Worm (Caenorhabditis elegans) whole organism, L1 larva: Measurements from ENCODE around the gene fbxb-25.
"Not testable (repeated sequence)": the region's sequence is repeated elsewhere in the genome, so short reads cannot be mapped to it uniquely, and the experiment has no call there.

ENCODE experiments used
- C16A3.4 ChIP-seq: fragments of 150-350 bp; optimal IDR thresholded peaks from 2 replicates; lab custom pipeline; 2014; ENCODE audit warnings: missing biosample characterization, missing genetic modification characterization
- C34B4.2 ChIP-seq: sonication (generic microtip); optimal IDR thresholded peaks from 2 replicates; lab custom pipeline; 2017; ENCODE audit warnings: mild to moderate bottlenecking, missing genetic modification characterization, missing compliant biosample characterization
- F16B12.6 ChIP-seq: fragments of 150-350 bp; optimal IDR thresholded peaks from 2 replicates; lab custom pipeline; 2014; ENCODE audit warnings: missing biosample characterization, missing genetic modification characterization
- alr-1 ChIP-seq: fragments of 200-800 bp; sonication (Bioruptor generic); optimal IDR thresholded peaks from 2 replicates; lab custom pipeline; 2018; ENCODE audit warnings: borderline replicate concordance, mild to moderate bottlenecking, missing genetic modification characterization, missing compliant biosample characterization
- aly-2 ChIP-seq: fragments of 150-350 bp; optimal IDR thresholded peaks from 2 replicates; lab custom pipeline; 2014; ENCODE audit warnings: missing biosample characterization, missing genetic modification characterization
- blmp-1 ChIP-seq: fragments of 150-350 bp; optimal IDR thresholded peaks from 2 replicates; lab custom pipeline; 2014; ENCODE audit warnings: missing biosample characterization, missing genetic modification characterization
- ceh-63 ChIP-seq: fragments of 200-800 bp; sonication (Bioruptor generic); optimal IDR thresholded peaks from 2 replicates; lab custom pipeline; 2018; ENCODE audit warnings: mild to moderate bottlenecking, missing genetic modification characterization, missing compliant biosample characterization
- ceh-82 ChIP-seq, 3 experiments: fragments of 150-350 bp in 1 of 3; sonication (generic microtip) in 2 of 3; optimal IDR thresholded peaks; 2 replicates each; lab custom pipeline; 2014 to 2017; ENCODE audit warnings: missing biosample characterization in 3 of 3, missing genetic modification characterization in 3 of 3
- dsc-1 ChIP-seq: sonication (generic microtip); optimal IDR thresholded peaks from 2 replicates; lab custom pipeline; 2016; ENCODE audit warnings: mild to moderate bottlenecking, missing genetic modification characterization, missing compliant biosample characterization
- efl-1 ChIP-seq, 4 experiments: fragments of 150-350 bp; optimal IDR thresholded peaks in 3 of 4; peaks in 1 of 4; 1 replicate in 1 of 4; 2 replicates in 3 of 4; lab custom pipeline; 2014; ENCODE audit warnings: missing biosample characterization in 2 of 4, missing genetic modification characterization in 2 of 4, missing genetic modification reagents in 2 of 4
- elt-2 ChIP-seq: sonication (generic microtip); optimal IDR thresholded peaks from 2 replicates; lab custom pipeline; 2016; ENCODE audit warnings: missing genetic modification characterization, mild to moderate bottlenecking, inconsistent platforms, missing compliant biosample characterization, missing genetic modification reagents
- elt-3 ChIP-seq, 6 experiments: fragments of 150-350 bp in 1 of 6; sonication (generic microtip); optimal IDR thresholded peaks; 2 replicates each; lab custom pipeline; 2017 to 2018; ENCODE audit warnings: missing biosample characterization in 6 of 6, missing genetic modification characterization in 6 of 6, inconsistent platforms in 1 of 6
- fkh-4 ChIP-seq: sonication (generic microtip); optimal IDR thresholded peaks from 2 replicates; lab custom pipeline; 2016; ENCODE audit warnings: missing compliant biosample characterization, missing genetic modification characterization, borderline replicate concordance
- fkh-8 ChIP-seq: sonication (generic microtip); optimal IDR thresholded peaks from 2 replicates; lab custom pipeline; 2016; ENCODE audit warnings: mild to moderate bottlenecking, missing genetic modification characterization, missing compliant biosample characterization
- fos-1 ChIP-seq: fragments of 150-350 bp; optimal IDR thresholded peaks from 2 replicates; lab custom pipeline; 2014; ENCODE audit warnings: missing biosample characterization, missing genetic modification characterization
- hlh-17 ChIP-seq: fragments of 200-800 bp; sonication (Bioruptor generic); optimal IDR thresholded peaks from 2 replicates; lab custom pipeline; 2018; ENCODE audit warnings: missing genetic modification characterization, mild to moderate bottlenecking, missing compliant biosample characterization, moderate library complexity, borderline replicate concordance
- hpl-2 ChIP-seq: fragments of 150-350 bp; optimal IDR thresholded peaks from 2 replicates; lab custom pipeline; 2014; ENCODE audit warnings: missing biosample characterization, missing genetic modification reagents, missing genetic modification characterization
- jun-1 ChIP-seq: fragments of 150-350 bp; optimal IDR thresholded peaks from 2 replicates; lab custom pipeline; 2014; ENCODE audit warnings: missing biosample characterization, missing genetic modification reagents, missing genetic modification characterization
- lin-15B ChIP-seq: fragments of 150-350 bp; sonication (generic microtip); optimal IDR thresholded peaks from 3 replicates; lab custom pipeline; 2014; ENCODE audit warnings: missing biosample characterization, missing genetic modification characterization
- lsy-2 ChIP-seq, 2 experiments: fragments of 150-350 bp; optimal IDR thresholded peaks; 2 replicates each; lab custom pipeline; 2014; ENCODE audit warnings: missing biosample characterization in 2 of 2, missing genetic modification characterization in 2 of 2
- mep-1 ChIP-seq: fragments of 150-350 bp; optimal IDR thresholded peaks from 2 replicates; lab custom pipeline; 2014; ENCODE audit warnings: missing biosample characterization, missing genetic modification characterization
- nhr-237 ChIP-seq: fragments of 150-350 bp; optimal IDR thresholded peaks from 2 replicates; lab custom pipeline; 2014; ENCODE audit warnings: missing biosample characterization, missing genetic modification characterization
- nhr-28 ChIP-seq: fragments of 150-350 bp; optimal IDR thresholded peaks from 2 replicates; lab custom pipeline; 2014; ENCODE audit warnings: missing biosample characterization, missing genetic modification characterization
- nhr-77 ChIP-seq: fragments of 150-350 bp; optimal IDR thresholded peaks from 2 replicates; lab custom pipeline; 2014; ENCODE audit warnings: missing biosample characterization, missing genetic modification characterization
- nhr-90 ChIP-seq: sonication (generic microtip); optimal IDR thresholded peaks from 2 replicates; lab custom pipeline; 2016; ENCODE audit warnings: mild to moderate bottlenecking, missing genetic modification characterization, missing compliant biosample characterization; ENCODE audit not compliant: poor library complexity
- pag-3 ChIP-seq: sonication (generic microtip); optimal IDR thresholded peaks from 2 replicates; lab custom pipeline; 2017; ENCODE audit warnings: missing genetic modification characterization, mild to moderate bottlenecking, missing compliant biosample characterization, antibody characterized with exemption, borderline replicate concordance; ENCODE audit not compliant: insufficient read depth
- pax-3 ChIP-seq: fragments of 200-800 bp; sonication (Bioruptor generic); optimal IDR thresholded peaks from 2 replicates; lab custom pipeline; 2018; ENCODE audit warnings: mild to moderate bottlenecking, missing genetic modification characterization, moderate library complexity, missing compliant biosample characterization
- skn-1 ChIP-seq: fragments of 150-350 bp; optimal IDR thresholded peaks from 2 replicates; lab custom pipeline; 2014; ENCODE audit warnings: missing biosample characterization, missing genetic modification characterization
- sox-4 ChIP-seq: sonication (generic microtip); optimal IDR thresholded peaks from 2 replicates; lab custom pipeline; 2016; ENCODE audit warnings: missing genetic modification characterization, missing compliant biosample characterization
- tlp-1 ChIP-seq: fragments of 150-350 bp; optimal IDR thresholded peaks from 2 replicates; lab custom pipeline; 2014; ENCODE audit warnings: missing biosample characterization, missing genetic modification characterization
- unc-130 ChIP-seq: fragments of 150-350 bp; optimal IDR thresholded peaks from 2 replicates; lab custom pipeline; 2017; ENCODE audit warnings: missing biosample characterization, missing genetic modification characterization, inconsistent platforms
- unc-62 ChIP-seq: fragments of 150-350 bp; optimal IDR thresholded peaks from 2 replicates; lab custom pipeline; 2014; ENCODE audit warnings: missing biosample characterization, missing genetic modification reagents, missing genetic modification characterization
- unc-86 ChIP-seq: sonication (generic microtip); optimal IDR thresholded peaks from 2 replicates; lab custom pipeline; 2016; ENCODE audit warnings: missing genetic modification characterization, missing compliant biosample characterization
- xbp-1 ChIP-seq: sonication (generic microtip); optimal IDR thresholded peaks from 2 replicates; lab custom pipeline; 2016; ENCODE audit warnings: missing genetic modification characterization, missing compliant biosample characterization
- zip-4 ChIP-seq: fragments of 200-800 bp; sonication (Bioruptor generic); optimal IDR thresholded peaks from 2 replicates; lab custom pipeline; 2018; ENCODE audit warnings: mild to moderate bottlenecking, missing genetic modification characterization, moderate library complexity, missing compliant biosample characterization

fbxb-25 gene

ce11 chrII:1683742-1684141 lies at the start of gene fbxb-25:
TSS of gene fbxb-25 (plus strand) at chrII:1684042.
- TF ChIP-seq ceh-63 (GFP tag; lab: Kevin White, UChicago) (no peak), nhr-237 (tag; lab: Kevin White, UChicago) (no peak), F16B12.6 (no peak), elt-2 (tag; lab: Kevin White, UChicago) (no peak), nhr-90 (tag; lab: Kevin White, UChicago) (no peak), unc-130 (tag; lab: Kevin White, UChicago) (no peak), efl-1 (optimal IDR thresholded peaks at IDR 0.05; lab: Kevin White, UChicago) (no peak), efl-1 (GFP tag; optimal IDR thresholded peaks at IDR 0.05 in 1 of 2; lab: Kevin White, UChicago) (no peak), C34B4.2 (tag; lab: Kevin White, UChicago) (no peak), lin-15B (tag; lab: Kevin White, UChicago) (no peak), unc-62 (no peak), lsy-2 (tag; optimal IDR thresholded peaks at IDR 0.05; lab: Kevin White, UChicago) (no peak), jun-1 (tag; lab: Kevin White, UChicago) (no peak), xbp-1 (tag; lab: Kevin White, UChicago) (no peak), dsc-1 (no peak)

DNA sequence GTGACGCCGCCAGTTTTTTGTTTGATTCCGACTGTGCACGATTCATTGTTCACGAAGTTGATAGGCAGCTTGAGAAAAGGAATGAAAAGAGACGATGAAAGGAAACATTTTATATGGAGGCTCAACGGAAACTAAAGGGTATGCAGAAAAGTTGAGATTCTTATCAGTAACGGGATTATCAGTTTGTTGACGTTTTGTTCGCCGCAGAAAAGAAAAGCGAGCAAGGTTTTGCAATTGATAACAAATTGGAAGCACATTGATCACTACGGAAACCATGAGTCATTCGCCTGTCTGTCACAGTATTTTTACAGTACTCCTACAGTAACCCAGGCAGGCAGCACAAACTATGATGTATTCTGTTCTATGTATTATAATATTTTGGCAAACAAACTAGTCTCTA lies 47.9 kb upstream of the fbxb-25 start:
- TF ChIP-seq elt-2 (tag; lab: Kevin White, UChicago) (peak; percentile 90), C16A3.4 (tag; lab: Kevin White, UChicago) (no peak), jun-1 (tag; lab: Kevin White, UChicago) (peak; percentile 15)

DNA sequence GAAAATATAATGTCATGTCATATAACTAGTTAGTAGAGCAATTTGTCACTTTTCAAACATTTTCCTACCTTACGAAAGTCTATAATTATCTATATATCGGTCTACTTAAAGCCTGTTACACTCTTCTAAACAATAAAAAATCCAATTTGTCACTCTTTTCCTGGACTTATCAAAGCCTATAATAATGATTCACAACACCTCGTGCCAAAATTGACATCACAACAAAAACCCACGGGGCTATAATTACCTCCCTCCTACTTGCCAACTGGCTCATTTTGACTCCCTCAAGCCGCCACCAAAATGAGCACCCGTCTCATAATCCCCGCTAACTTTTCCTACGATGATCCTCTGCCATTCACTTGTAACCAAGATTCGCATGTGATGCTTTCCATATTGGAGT lies 47.5 kb upstream of the fbxb-25 start, which contains the start of gene srg-20:
Gene srg-20, plus strand, starts transcription at position 301 of the 400 bp plus-strand sequence.
- TF ChIP-seq mep-1; nhr-28 (tag; lab: Kevin White, UChicago); elt-3 (tag; optimal IDR thresholded peaks at IDR 0.05; lab: Kevin White, UChicago): not testable (repeated sequence)

ce11 chrII:1640496-1640895 lies 43.3 kb upstream of the fbxb-25 start, which contains the start of gene srh-72:
TSS of gene srh-72 (minus strand) at chrII:1640596.
- TF ChIP-seq aly-2 (tag; lab: Kevin White, UChicago) (no peak), dsc-1 (no peak), zip-4 (GFP tag; lab: Kevin White, UChicago) (no peak), skn-1 (tag; lab: Kevin White, UChicago) (no peak), blmp-1 (tag; lab: Kevin White, UChicago) (no peak), fkh-8 (tag; lab: Kevin White, UChicago) (peak; percentile 62)

- TF ChIP-seq sox-4 (no peak), fkh-4 (tag; lab: Kevin White, UChicago) (no peak), C16A3.4 (tag; lab: Kevin White, UChicago) (no peak), pag-3 (tag; lab: Kevin White, UChicago) (no peak), ceh-82 (tag; optimal IDR thresholded peaks at IDR 0.05; lab: Kevin White, UChicago) (no peak), alr-1 (tag; lab: Kevin White, UChicago) (no peak), nhr-77 (tag; lab: Kevin White, UChicago) (no peak), tlp-1 (tag; lab: Kevin White, UChicago) (no peak), jun-1 (tag; lab: Kevin White, UChicago) (no peak), hlh-17 (GFP tag; lab: Kevin White, UChicago) (no peak), hpl-2 (GFP tag; lab: Kevin White, UChicago) (no peak), lsy-2 (tag; optimal IDR thresholded peaks at IDR 0.05; lab: Kevin White, UChicago) (no peak), unc-86 (tag; lab: Kevin White, UChicago) (no peak), fos-1 (no peak), aly-2 (tag; lab: Kevin White, UChicago) (no peak), pax-3 (tag; lab: Kevin White, UChicago) (no peak)
Measured at ce11 chrII:1644777-1645348, 39.0 kb upstream of the fbxb-25 start, which contains the start of gene ZC204.6. TSS of gene ZC204.6 (minus strand) at chrII:1644827.
